Worm (Caenorhabditis elegans): ENCODE measurements around the gene T20D4.7.

DNA sequence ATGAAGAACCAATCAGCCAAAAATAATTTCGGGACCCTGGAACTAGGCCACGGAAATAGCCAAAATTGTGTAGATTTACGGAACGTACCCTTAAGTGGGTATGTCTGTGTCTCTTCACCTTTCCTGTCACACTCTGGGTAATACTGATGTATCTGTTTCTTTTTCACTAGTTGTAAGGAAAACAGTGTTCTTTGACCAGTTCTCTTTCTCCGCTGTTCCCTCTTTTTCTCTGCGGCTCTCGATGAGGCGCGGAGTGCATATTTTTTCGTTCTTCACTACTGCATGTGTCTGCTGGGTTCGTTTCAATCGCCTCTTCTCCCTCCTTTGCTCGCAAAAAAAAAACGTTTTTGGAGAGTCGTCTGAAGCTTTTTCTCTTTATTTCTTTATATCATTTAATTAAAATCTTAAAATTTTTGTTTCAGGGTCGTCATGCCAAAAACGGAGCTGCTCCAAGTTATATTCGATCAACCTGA lies 1.4 kb downstream of the T20D4.7 start, which contains the start of gene arrd-22:
- TF ChIP-seq nhr-12 (tag; optimal IDR thresholded peaks at IDR 0.05): no peak
- no peak for TF ChIP-seq sptf-1 (tag; optimal IDR thresholded peaks at IDR 0.05)
- no peak for TF ChIP-seq snpc-4 (tag; optimal IDR thresholded peaks at IDR 0.05)
- TF ChIP-seq nhr-237 (tag; optimal IDR thresholded peaks at IDR 0.05): no peak
- TF ChIP-seq lin-13 (tag; optimal IDR thresholded peaks at IDR 0.05): no peak

Measured in whole organism, mixed stage, embryonic.